Worm (Caenorhabditis elegans) whole organism, L4 larva: Measurements from ENCODE around the gene C04E12.4.

Experiments used
- D1046.2 ChIP-seq: fragments of 200-800 bp; sonication (Bioruptor generic); IDR thresholded peaks from 2 replicates; pipeline ENCODE4 v1.3.6; 2022; ENCODE audit warnings: missing genetic modification characterization, missing compliant biosample characterization
- F37D6.2 ChIP-seq: sonication (generic microtip); optimal IDR thresholded peaks from 2 replicates; lab custom pipeline; 2016; ENCODE audit warnings: mild to moderate bottlenecking, missing genetic modification characterization, missing compliant biosample characterization
- F49E8.2 ChIP-seq: sonication (generic microtip); optimal IDR thresholded peaks from 2 replicates; lab custom pipeline; 2016; ENCODE audit warnings: missing compliant biosample characterization, mild to moderate bottlenecking, missing genetic modification characterization, borderline replicate concordance
- R02D3.7 ChIP-seq: fragments of 150-350 bp; sonication (generic microtip); optimal IDR thresholded peaks from 3 replicates; lab custom pipeline; 2014; ENCODE audit warnings: missing biosample characterization, missing genetic modification characterization
- T26A8.4 ChIP-seq: fragments of 200-800 bp; sonication (Bioruptor generic); IDR thresholded peaks from 2 replicates; pipeline ENCODE4 v1.3.6; 2022; ENCODE audit warnings: missing genetic modification characterization, missing compliant biosample characterization
- Y105C5A.15 ChIP-seq: fragments of 200-800 bp; sonication (Bioruptor generic); IDR thresholded peaks from 2 replicates; pipeline ENCODE4 v1.3.6; 2022; ENCODE audit warnings: missing genetic modification characterization, missing compliant biosample characterization
- Y48G9A.11 ChIP-seq: fragments of 200-800 bp; sonication (Bioruptor generic); IDR thresholded peaks from 2 replicates; pipeline ENCODE4 v1.3.6; 2022; ENCODE audit warnings: missing genetic modification reagents, missing genetic modification characterization, missing compliant biosample characterization
- Y5F2A.4 ChIP-seq: fragments of 200-800 bp; sonication (Bioruptor generic); optimal IDR thresholded peaks from 2 replicates; lab custom pipeline; 2018; ENCODE audit warnings: mild to moderate bottlenecking, missing genetic modification characterization, missing compliant biosample characterization
- Y75B8A.6 ChIP-seq: fragments of 200-800 bp; sonication (Bioruptor generic); IDR thresholded peaks from 2 replicates; pipeline ENCODE4 v1.3.6; 2022; ENCODE audit warnings: missing genetic modification reagents, missing genetic modification characterization, missing compliant biosample characterization
- ZK337.2 ChIP-seq: fragments of 200-800 bp; sonication (Bioruptor generic); IDR thresholded peaks from 2 replicates; pipeline ENCODE4 v1.3.6; 2022; ENCODE audit warnings: missing genetic modification reagents, missing genetic modification characterization, missing compliant biosample characterization
- arid-1 ChIP-seq: fragments of 200-800 bp; sonication (Bioruptor generic); conservative IDR thresholded peaks from 2 replicates; pipeline ENCODE4 v1.3.6; 2022; ENCODE audit warnings: missing genetic modification reagents, missing genetic modification characterization, missing compliant biosample characterization
- ceh-28 ChIP-seq: fragments of 150-350 bp; optimal IDR thresholded peaks from 2 replicates; lab custom pipeline; 2014; ENCODE audit warnings: missing biosample characterization, missing genetic modification reagents, missing genetic modification characterization
- ceh-32 ChIP-seq: sonication (generic microtip); optimal IDR thresholded peaks from 2 replicates; lab custom pipeline; 2016; ENCODE audit warnings: mild to moderate bottlenecking, missing genetic modification characterization, missing compliant biosample characterization; ENCODE audit not compliant: poor library complexity
- ceh-44 ChIP-seq: fragments of 200-800 bp; sonication (Bioruptor generic); IDR thresholded peaks from 2 replicates; pipeline ENCODE4 v1.3.6; 2022; ENCODE audit warnings: missing genetic modification reagents, missing genetic modification characterization, missing compliant biosample characterization
- ceh-62 ChIP-seq: sonication (generic microtip); optimal IDR thresholded peaks from 2 replicates; lab custom pipeline; 2017; ENCODE audit warnings: missing biosample characterization, missing genetic modification characterization
- ceh-82 ChIP-seq: sonication (generic microtip); optimal IDR thresholded peaks from 2 replicates; lab custom pipeline; 2017; ENCODE audit warnings: missing biosample characterization, missing genetic modification characterization
- ces-1 ChIP-seq: fragments of 150-350 bp; sonication (generic microtip); optimal IDR thresholded peaks from 4 replicates; lab custom pipeline; 2014; ENCODE audit warnings: missing biosample characterization, missing genetic modification reagents, missing genetic modification characterization
- daf-19 ChIP-seq: fragments of 200-800 bp; sonication (Bioruptor generic); conservative IDR thresholded peaks from 2 replicates; pipeline ENCODE4 v1.3.6; 2022; ENCODE audit warnings: missing genetic modification characterization, missing compliant biosample characterization
- daf-8 ChIP-seq: fragments of 200-800 bp; sonication (Bioruptor generic); IDR thresholded peaks from 2 replicates; pipeline ENCODE4 v1.3.6; 2022; ENCODE audit warnings: missing genetic modification characterization, missing compliant biosample characterization
- dmd-6 ChIP-seq: fragments of 200-800 bp; sonication (Bioruptor generic); IDR thresholded peaks from 2 replicates; pipeline ENCODE4 v1.3.6; 2022; ENCODE audit warnings: missing genetic modification reagents, missing genetic modification characterization, missing compliant biosample characterization
- dmd-9 ChIP-seq: fragments of 200-800 bp; sonication (Bioruptor generic); IDR thresholded peaks from 2 replicates; pipeline ENCODE4 v1.3.6; 2022; ENCODE audit warnings: missing genetic modification reagents, missing genetic modification characterization, missing compliant biosample characterization
- duxl-1 ChIP-seq: sonication (generic microtip); optimal IDR thresholded peaks from 2 replicates; lab custom pipeline; 2016; ENCODE audit warnings: mild to moderate bottlenecking, missing genetic modification characterization, moderate library complexity, missing compliant biosample characterization; ENCODE audit not compliant: poor library complexity
- dve-1 ChIP-seq: sonication (generic microtip); optimal IDR thresholded peaks from 2 replicates; lab custom pipeline; 2017; ENCODE audit warnings: antibody characterized with exemption, mild to moderate bottlenecking, missing genetic modification characterization, missing compliant biosample characterization; ENCODE audit not compliant: insufficient read depth
- egl-43 ChIP-seq: fragments of 200-800 bp; sonication (Bioruptor generic); IDR thresholded peaks from 2 replicates; pipeline ENCODE4 v1.3.6; 2022; ENCODE audit warnings: missing genetic modification reagents, missing genetic modification characterization, missing compliant biosample characterization
- hlh-11 ChIP-seq: fragments of 200-800 bp; sonication (Bioruptor generic); optimal IDR thresholded peaks from 2 replicates; lab custom pipeline; 2018; ENCODE audit warnings: mild to moderate bottlenecking, missing genetic modification characterization, missing compliant biosample characterization
- hmg-1.1 ChIP-seq: fragments of 200-800 bp; sonication (Bioruptor generic); IDR thresholded peaks from 2 replicates; pipeline ENCODE4 v1.3.6; 2022; ENCODE audit warnings: missing genetic modification reagents, missing genetic modification characterization, missing compliant biosample characterization
- lin-1 ChIP-seq: fragments of 200-800 bp; sonication (Bioruptor generic); IDR thresholded peaks from 2 replicates; pipeline ENCODE4 v1.3.6; 2022; ENCODE audit warnings: missing genetic modification reagents, missing genetic modification characterization, missing compliant biosample characterization
- lin-13 ChIP-seq: fragments of 150-350 bp; optimal IDR thresholded peaks from 2 replicates; lab custom pipeline; 2014; ENCODE audit warnings: missing biosample characterization, missing genetic modification reagents, missing genetic modification characterization
- lin-29 ChIP-seq: fragments of 200-800 bp; sonication (Bioruptor generic); IDR thresholded peaks from 2 replicates; pipeline ENCODE4 v1.3.6; 2022; ENCODE audit warnings: missing genetic modification reagents, missing genetic modification characterization, missing compliant biosample characterization
- lin-39 ChIP-seq: fragments of 150-350 bp; optimal IDR thresholded peaks from 2 replicates; lab custom pipeline; 2014; ENCODE audit warnings: missing biosample characterization, missing genetic modification reagents, missing genetic modification characterization
- mdl-1 ChIP-seq, 2 experiments: fragments of 150-350 bp in 1 of 2; sonication (generic microtip) in 1 of 2; optimal IDR thresholded peaks; 2 replicates each; lab custom pipeline; 2014 to 2017; ENCODE audit warnings: missing biosample characterization in 2 of 2, missing genetic modification characterization in 2 of 2
- mep-1 ChIP-seq: fragments of 150-350 bp; sonication (generic microtip); optimal IDR thresholded peaks from 3 replicates; lab custom pipeline; 2014; ENCODE audit warnings: missing biosample characterization, missing genetic modification characterization
- mxl-3 ChIP-seq: fragments of 200-800 bp; sonication (Bioruptor generic); optimal IDR thresholded peaks from 2 replicates; lab custom pipeline; 2018; ENCODE audit warnings: mild to moderate bottlenecking, missing genetic modification characterization, missing compliant biosample characterization
- nhr-10 ChIP-seq: fragments of 150-350 bp; optimal IDR thresholded peaks from 2 replicates; lab custom pipeline; 2014; ENCODE audit warnings: missing biosample characterization, missing genetic modification characterization
- nhr-111 ChIP-seq: fragments of 200-800 bp; sonication (Bioruptor generic); optimal IDR thresholded peaks from 2 replicates; lab custom pipeline; 2018; ENCODE audit warnings: mild to moderate bottlenecking, missing genetic modification characterization, missing compliant biosample characterization
- nhr-237 ChIP-seq: sonication (generic microtip); optimal IDR thresholded peaks from 2 replicates; lab custom pipeline; 2017; ENCODE audit warnings: missing biosample characterization, missing genetic modification characterization
- nhr-25 ChIP-seq: sonication (generic microtip); optimal IDR thresholded peaks from 2 replicates; lab custom pipeline; 2017; ENCODE audit warnings: missing genetic modification characterization, mild to moderate bottlenecking, missing compliant biosample characterization, antibody characterized with exemption, moderate library complexity, borderline replicate concordance; ENCODE audit not compliant: insufficient read depth
- nhr-42 ChIP-seq: fragments of 200-800 bp; sonication (Bioruptor generic); IDR thresholded peaks from 2 replicates; pipeline ENCODE4 v1.3.6; 2022; ENCODE audit warnings: missing genetic modification characterization, missing compliant biosample characterization
- nhr-48 ChIP-seq: sonication (generic microtip); optimal IDR thresholded peaks from 2 replicates; lab custom pipeline; 2016; ENCODE audit warnings: mild to moderate bottlenecking, missing genetic modification characterization, missing compliant biosample characterization
- nhr-6 ChIP-seq: fragments of 150-350 bp; optimal IDR thresholded peaks from 2 replicates; lab custom pipeline; 2014; ENCODE audit warnings: missing biosample characterization, missing genetic modification characterization
- nhr-77 ChIP-seq: fragments of 150-350 bp; optimal IDR thresholded peaks from 2 replicates; lab custom pipeline; 2014; ENCODE audit warnings: missing biosample characterization, missing genetic modification characterization
- php-3 ChIP-seq: fragments of 200-800 bp; sonication (Bioruptor generic); IDR thresholded peaks from 2 replicates; pipeline ENCODE4 v1.3.6; 2022; ENCODE audit warnings: missing genetic modification reagents, missing genetic modification characterization, missing compliant biosample characterization
- saeg-2 ChIP-seq: fragments of 200-800 bp; sonication (Bioruptor generic); IDR thresholded peaks from 2 replicates; pipeline ENCODE4 v1.3.6; 2022; ENCODE audit warnings: missing genetic modification reagents, missing genetic modification characterization, missing compliant biosample characterization
- sdz-12 ChIP-seq: fragments of 200-800 bp; sonication (Bioruptor generic); optimal IDR thresholded peaks from 2 replicates; lab custom pipeline; 2018; ENCODE audit warnings: mild to moderate bottlenecking, missing genetic modification characterization, missing compliant biosample characterization
- set-16 ChIP-seq: fragments of 200-800 bp; sonication (Bioruptor generic); IDR thresholded peaks from 2 replicates; pipeline ENCODE4 v1.3.6; 2022; ENCODE audit warnings: missing genetic modification reagents, missing genetic modification characterization, missing compliant biosample characterization
- snpc-4 ChIP-seq: fragments of 150-350 bp; optimal IDR thresholded peaks from 2 replicates; lab custom pipeline; 2014; ENCODE audit warnings: missing biosample characterization, missing genetic modification characterization
- tra-1 ChIP-seq: fragments of 200-800 bp; sonication (Bioruptor generic); IDR thresholded peaks from 2 replicates; pipeline ENCODE4 v1.3.6; 2022; ENCODE audit warnings: missing genetic modification reagents, missing genetic modification characterization, missing compliant biosample characterization
- unc-39 ChIP-seq: sonication (generic microtip); optimal IDR thresholded peaks from 2 replicates; lab custom pipeline; 2017; ENCODE audit warnings: missing biosample characterization, missing genetic modification characterization
- zag-1 ChIP-seq: fragments of 150-350 bp; optimal IDR thresholded peaks from 2 replicates; lab custom pipeline; 2014; ENCODE audit warnings: missing biosample characterization, missing genetic modification characterization
- zfp-3 ChIP-seq: fragments of 200-800 bp; sonication (Bioruptor generic); conservative IDR thresholded peaks from 2 replicates; pipeline ENCODE4 v1.3.6; 2022; ENCODE audit warnings: missing genetic modification reagents, missing genetic modification characterization, missing compliant biosample characterization
- zip-11 ChIP-seq: fragments of 200-800 bp; sonication (Bioruptor generic); IDR thresholded peaks from 2 replicates; pipeline ENCODE4 v1.3.6; 2022; ENCODE audit warnings: missing genetic modification characterization, missing compliant biosample characterization
- ztf-7 ChIP-seq: fragments of 150-350 bp; optimal IDR thresholded peaks from 2 replicates; lab custom pipeline; 2014; ENCODE audit warnings: missing biosample characterization, missing genetic modification characterization

The C04E12.4 gene

ce11 chrV:3315308-3315707 is 47.3 kb upstream of the C04E12.4 start, which contains the start of gene arrd-19 (continued):
- no peak for TF ChIP-seq lin-39 (tag; lab: Kevin White, UChicago)
- TF ChIP-seq sdz-12: no peak
- TF ChIP-seq set-16: no peak
- no peak for TF ChIP-seq lin-13 (GFP tag; lab: Kevin White, UChicago)
- no peak for TF ChIP-seq snpc-4 (tag; lab: Kevin White, UChicago)
- peak; percentile 92 for TF ChIP-seq dmd-6 (GFP tag; lab: Robert Waterston, UW)
- no peak for TF ChIP-seq F49E8.2 (tag; lab: Kevin White, UChicago)
- TF ChIP-seq php-3 (GFP tag; lab: Robert Waterston, UW): no peak
- TF ChIP-seq arid-1: peak; percentile 67; the same call in 1 of the 2 replicates
- TF ChIP-seq saeg-2 (GFP tag; lab: Robert Waterston, UW): peak; percentile 80; the same call in 1 of the 2 replicates
- TF ChIP-seq nhr-42: no peak; the same call in 1 of the 2 replicates
- TF ChIP-seq ztf-7: no peak
- no peak for TF ChIP-seq Y48G9A.11
- peak; percentile 41 for TF ChIP-seq F37D6.2 (tag; lab: Kevin White, UChicago)
- TF ChIP-seq nhr-48 (tag; lab: Kevin White, UChicago): peak; percentile 90
- no peak; the same call in 1 of the 2 replicates for TF ChIP-seq egl-43 (GFP tag; lab: Robert Waterston, UW)
- TF ChIP-seq zip-11 (GFP tag; lab: Robert Waterston, UW): no peak
- peak; percentile 58; the same call in 1 of the 2 replicates for TF ChIP-seq lin-29 (GFP tag; lab: Robert Waterston, UW)
- TF ChIP-seq D1046.2 (GFP tag; lab: Robert Waterston, UW): no peak
- no peak for TF ChIP-seq nhr-111 (GFP tag; lab: Kevin White, UChicago)
- TF ChIP-seq R02D3.7 (tag; lab: Kevin White, UChicago): no peak
- peak; percentile 57 for TF ChIP-seq nhr-6 (tag; lab: Kevin White, UChicago)
- no peak for TF ChIP-seq ZK337.2
- TF ChIP-seq Y75B8A.6 (GFP tag; lab: Robert Waterston, UW): no peak
- no peak for TF ChIP-seq Y105C5A.15 (GFP tag; lab: Robert Waterston, UW)
- peak; percentile 93 for TF ChIP-seq hmg-1.1 (GFP tag; lab: Robert Waterston, UW)
- peak; percentile 89 for TF ChIP-seq lin-1
- TF ChIP-seq daf-19: no peak
- TF ChIP-seq ceh-82 (tag; lab: Kevin White, UChicago): no peak
- TF ChIP-seq mep-1 (tag; lab: Kevin White, UChicago): no peak
- TF ChIP-seq zfp-3 (GFP tag; lab: Robert Waterston, UW): no peak
- peak in 1 of 2 experiments; percentile 85 for TF ChIP-seq mdl-1 (tag; optimal IDR thresholded peaks at IDR 0.05; lab: Kevin White, UChicago)
- peak; percentile 79 for TF ChIP-seq duxl-1 (tag; lab: Kevin White, UChicago)
- TF ChIP-seq ceh-28 (tag; lab: Kevin White, UChicago): no peak
- TF ChIP-seq unc-39 (tag; lab: Kevin White, UChicago): no peak
- no peak for TF ChIP-seq ces-1 (GFP tag; lab: Kevin White, UChicago)
- peak; percentile 79 for TF ChIP-seq nhr-77 (tag; lab: Kevin White, UChicago)
- TF ChIP-seq tra-1 (GFP tag; lab: Robert Waterston, UW): no peak
- peak; percentile 89 for TF ChIP-seq dve-1 (tag; lab: Kevin White, UChicago)
- no peak for TF ChIP-seq ceh-32 (tag; lab: Kevin White, UChicago)
- TF ChIP-seq hlh-11 (tag; lab: Kevin White, UChicago): peak; percentile 93
- TF ChIP-seq dmd-9: no peak
- no peak for TF ChIP-seq daf-8 (GFP tag; lab: Robert Waterston, UW)
- peak; percentile 72 for TF ChIP-seq mxl-3
- TF ChIP-seq T26A8.4: no peak
- TF ChIP-seq nhr-237 (tag; lab: Kevin White, UChicago): no peak
- no peak for TF ChIP-seq Y5F2A.4 (GFP tag; lab: Kevin White, UChicago)
- no peak for TF ChIP-seq ceh-62 (tag; lab: Kevin White, UChicago)
- no peak for TF ChIP-seq nhr-10 (tag; lab: Kevin White, UChicago)
- no peak for TF ChIP-seq ceh-44 (GFP tag; lab: Robert Waterston, UW)
- TF ChIP-seq zag-1: no peak
- peak; percentile 53 for TF ChIP-seq nhr-25
